Worm (Caenorhabditis elegans) whole organism, L1 larva: ENCODE data around the gene arp-11.

Source experiments
- fos-1 ChIP-seq: fragments of 150-350 bp; optimal IDR thresholded peaks from 2 replicates; lab custom pipeline; 2014; ENCODE audit warnings: missing biosample characterization, missing genetic modification characterization
- nhr-76 ChIP-seq: sonication (generic microtip); optimal IDR thresholded peaks from 2 replicates; lab custom pipeline; 2017; ENCODE audit warnings: missing biosample characterization, missing genetic modification characterization
- nhr-84 ChIP-seq: sonication (generic microtip); optimal IDR thresholded peaks from 2 replicates; lab custom pipeline; 2017; ENCODE audit warnings: missing biosample characterization, missing genetic modification characterization
- nhr-90 ChIP-seq: sonication (generic microtip); optimal IDR thresholded peaks from 2 replicates; lab custom pipeline; 2016; ENCODE audit warnings: mild to moderate bottlenecking, missing genetic modification characterization, missing compliant biosample characterization; ENCODE audit not compliant: poor library complexity
- zag-1 ChIP-seq: fragments of 150-350 bp; optimal IDR thresholded peaks from 2 replicates; lab custom pipeline; 2014; ENCODE audit warnings: missing biosample characterization, missing genetic modification characterization
- ztf-11 ChIP-seq, 2 experiments: sonication (generic microtip); optimal IDR thresholded peaks; 2 replicates each; lab custom pipeline; 2016 to 2017; ENCODE audit warnings: missing genetic modification characterization in 2 of 2, missing biosample characterization in 1 of 2, missing compliant biosample characterization in 1 of 2

- TF ChIP-seq fos-1 (tag; lab: Kevin White, UChicago), result no peak
- no peak for TF ChIP-seq ztf-11 (tag; optimal IDR thresholded peaks at IDR 0.05; lab: Kevin White, UChicago)
- no peak for TF ChIP-seq nhr-90 (tag; lab: Kevin White, UChicago)
- no peak for TF ChIP-seq zag-1 (tag; lab: Kevin White, UChicago)
- no peak for TF ChIP-seq nhr-84 (tag; lab: Kevin White, UChicago)
- no peak for TF ChIP-seq nhr-76
These were observed 4.6 kb downstream of the arp-11 start, which contains the start of gene ilys-4 for ce11 chrIV:7897443-7897842.
